Worm (Caenorhabditis elegans) whole organism, late embryonic: ENCODE results near the gene R02E4.3.

Source experiments
- C08G9.2 ChIP-seq: sonication (generic microtip); optimal IDR thresholded peaks from 2 replicates; lab custom pipeline; 2016; ENCODE audit warnings: mild to moderate bottlenecking, missing genetic modification characterization, moderate library complexity, missing compliant biosample characterization
- ahr-1 ChIP-seq: sonication (generic microtip); optimal IDR thresholded peaks from 2 replicates; lab custom pipeline; 2016; ENCODE audit warnings: missing genetic modification characterization, missing compliant biosample characterization
- ama-1 ChIP-seq: fragments of 150-350 bp; optimal IDR thresholded peaks from 2 replicates; lab custom pipeline; 2014
- ceh-19 ChIP-seq: fragments of 200-800 bp; sonication (Bioruptor generic); optimal IDR thresholded peaks from 2 replicates; lab custom pipeline; 2018; ENCODE audit warnings: mild to moderate bottlenecking, missing genetic modification characterization, missing compliant biosample characterization
- ceh-2 ChIP-seq: sonication (generic microtip); optimal IDR thresholded peaks from 2 replicates; lab custom pipeline; 2016; ENCODE audit warnings: missing genotype, missing genetic modification characterization, missing compliant biosample characterization
- ceh-31 ChIP-seq: sonication (generic microtip); optimal IDR thresholded peaks from 2 replicates; lab custom pipeline; 2016; ENCODE audit warnings: missing genetic modification characterization, missing compliant biosample characterization
- ceh-45 ChIP-seq: fragments of 200-800 bp; sonication (Bioruptor generic); IDR thresholded peaks from 2 replicates; pipeline ENCODE4 v1.3.6; 2022; ENCODE audit warnings: missing genetic modification reagents, missing genetic modification characterization, missing compliant biosample characterization
- ceh-48 ChIP-seq: sonication (generic microtip); optimal IDR thresholded peaks from 2 replicates; lab custom pipeline; 2016; ENCODE audit warnings: missing genetic modification characterization, inconsistent platforms, missing compliant biosample characterization
- ceh-9 ChIP-seq: sonication (generic microtip); optimal IDR thresholded peaks from 2 replicates; lab custom pipeline; 2016; ENCODE audit warnings: mild to moderate bottlenecking, missing genetic modification characterization, inconsistent platforms, missing compliant biosample characterization
- che-1 ChIP-seq: sonication (generic microtip); optimal IDR thresholded peaks from 2 replicates; lab custom pipeline; 2016; ENCODE audit warnings: mild to moderate bottlenecking, missing genetic modification characterization, missing compliant biosample characterization
- elt-2 ChIP-seq: sonication (generic microtip); optimal IDR thresholded peaks from 2 replicates; lab custom pipeline; 2016; ENCODE audit warnings: missing genetic modification reagents, missing genetic modification characterization, missing compliant biosample characterization
- eyg-1 ChIP-seq: sonication (generic microtip); optimal IDR thresholded peaks from 2 replicates; lab custom pipeline; 2016; ENCODE audit warnings: missing genotype, missing genetic modification characterization, missing compliant biosample characterization
- fax-1 ChIP-seq: sonication (generic microtip); optimal IDR thresholded peaks from 2 replicates; lab custom pipeline; 2016; ENCODE audit warnings: missing genotype, missing genetic modification characterization, missing compliant biosample characterization
- gmeb-2 ChIP-seq: sonication (generic microtip); optimal IDR thresholded peaks from 2 replicates; lab custom pipeline; 2016; ENCODE audit warnings: missing genetic modification characterization, inconsistent platforms, missing compliant biosample characterization
- hlh-6 ChIP-seq: sonication (generic microtip); optimal IDR thresholded peaks from 2 replicates; lab custom pipeline; 2016; ENCODE audit warnings: missing genotype, missing genetic modification characterization, missing compliant biosample characterization
- hlh-8 ChIP-seq: sonication (generic microtip); optimal IDR thresholded peaks from 2 replicates; lab custom pipeline; 2016; ENCODE audit warnings: missing genotype, missing genetic modification characterization, missing compliant biosample characterization
- lim-6 ChIP-seq: sonication (generic microtip); optimal IDR thresholded peaks from 2 replicates; lab custom pipeline; 2016; ENCODE audit warnings: missing genetic modification characterization, missing compliant biosample characterization
- lin-11 ChIP-seq: fragments of 200-800 bp; sonication (Bioruptor generic); optimal IDR thresholded peaks from 2 replicates; lab custom pipeline; 2018; ENCODE audit warnings: mild to moderate bottlenecking, missing genetic modification characterization, missing compliant biosample characterization
- nhr-232 ChIP-seq: sonication (generic microtip); optimal IDR thresholded peaks from 2 replicates; lab custom pipeline; 2016; ENCODE audit warnings: missing genetic modification characterization, missing compliant biosample characterization
- odd-2 ChIP-seq: sonication (generic microtip); optimal IDR thresholded peaks from 2 replicates; lab custom pipeline; 2017; ENCODE audit warnings: antibody characterized with exemption, mild to moderate bottlenecking, missing genetic modification characterization, missing compliant biosample characterization
- pat-9 ChIP-seq: fragments of 200-800 bp; sonication (Bioruptor generic); optimal IDR thresholded peaks from 2 replicates; lab custom pipeline; 2018; ENCODE audit warnings: mild to moderate bottlenecking, missing genetic modification characterization, moderate library complexity, missing compliant biosample characterization
- pha-4 ChIP-seq: fragments of 150-350 bp; optimal IDR thresholded peaks from 2 replicates; lab custom pipeline; 2018; ENCODE audit warnings: missing biosample characterization, missing genetic modification reagents, missing genetic modification characterization
- pqm-1 ChIP-seq: sonication (generic microtip); optimal IDR thresholded peaks from 2 replicates; lab custom pipeline; 2016; ENCODE audit warnings: missing genetic modification characterization, missing compliant biosample characterization
- sdc-2 ChIP-seq: sonication (generic microtip); optimal IDR thresholded peaks from 2 replicates; lab custom pipeline; 2016; ENCODE audit warnings: missing genotype, missing genetic modification characterization, missing compliant biosample characterization
- sox-2 ChIP-seq: fragments of 200-800 bp; sonication (Bioruptor generic); IDR thresholded peaks from 2 replicates; pipeline ENCODE4 v1.3.6; 2022; ENCODE audit warnings: missing genetic modification reagents, missing genetic modification characterization, missing compliant biosample characterization
- tbx-2 ChIP-seq: sonication (generic microtip); optimal IDR thresholded peaks from 2 replicates; lab custom pipeline; 2016; ENCODE audit warnings: missing genetic modification characterization, missing compliant biosample characterization
- tbx-7 ChIP-seq: sonication (generic microtip); optimal IDR thresholded peaks from 2 replicates; lab custom pipeline; 2016; ENCODE audit warnings: missing genotype, missing genetic modification characterization, missing compliant biosample characterization
- unc-3 ChIP-seq, 2 experiments: fragments of 200-800 bp in 1 of 2; sonication (Bioruptor generic) in 1 of 2; sonication (generic microtip) in 1 of 2; conservative IDR thresholded peaks in 1 of 2; optimal IDR thresholded peaks in 1 of 2; 2 replicates each; pipeline versions ENCODE4 v1.3.6 to Lab custom; 2016 to 2022; ENCODE audit warnings: missing compliant biosample characterization in 2 of 2, missing genetic modification characterization in 2 of 2, missing genetic modification reagents in 1 of 2
- unc-42 ChIP-seq: sonication (generic microtip); optimal IDR thresholded peaks from 2 replicates; lab custom pipeline; 2016; ENCODE audit warnings: missing genotype, missing genetic modification characterization, missing compliant biosample characterization
- unc-55 ChIP-seq: sonication (generic microtip); optimal IDR thresholded peaks from 2 replicates; lab custom pipeline; 2017; ENCODE audit warnings: missing biosample characterization, missing genetic modification reagents, missing genetic modification characterization

R02E4.3 gene

ce11 chrX:4109970-4110369 lies 8.0 kb upstream of the R02E4.3 start:
- no peak for TF ChIP-seq pha-4 (tag; lab: Kevin White, UChicago)
- no peak for TF ChIP-seq sdc-2 (tag; lab: Kevin White, UChicago)
- TF ChIP-seq odd-2 (tag; lab: Kevin White, UChicago) = no peak
- no peak for TF ChIP-seq unc-3 (GFP tag; conservative IDR thresholded peaks at IDR 0.05; lab: Robert Waterston, UW)
- no peak for TF ChIP-seq unc-3 (tag; optimal IDR thresholded peaks at IDR 0.05; lab: Kevin White, UChicago)
- no peak for TF ChIP-seq ceh-9
- TF ChIP-seq unc-55 (GFP tag; lab: Kevin White, UChicago) = peak; percentile 59
- no peak for TF ChIP-seq ahr-1 (tag; lab: Kevin White, UChicago)
- no peak for TF ChIP-seq elt-2 (tag; lab: Kevin White, UChicago)

- peak; percentile 11 for TF ChIP-seq hlh-8 (tag; lab: Kevin White, UChicago)
- no peak for TF ChIP-seq ama-1 (lab: Kevin White, UChicago)
Measured at ce11 chrX:4106896-4107505, 5.1 kb upstream of the R02E4.3 start, which contains the start of gene R02E4.2. TSS of gene R02E4.2 (plus strand) at chrX:4107455.

- no peak for TF ChIP-seq ama-1 (lab: Kevin White, UChicago)
- TF ChIP-seq tbx-7 = no peak
- no peak for TF ChIP-seq tbx-2 (tag; lab: Kevin White, UChicago)
- no peak for TF ChIP-seq nhr-232
- TF ChIP-seq C08G9.2 = no peak
- TF ChIP-seq hlh-6 (tag; lab: Kevin White, UChicago) = no peak
- TF ChIP-seq pat-9 (tag; lab: Kevin White, UChicago) = no peak
- TF ChIP-seq ceh-48 (tag; lab: Kevin White, UChicago) = no peak
- no peak for TF ChIP-seq unc-42
- TF ChIP-seq ceh-31 = no peak
- TF ChIP-seq sox-2 (GFP tag; lab: Robert Waterston, UW) = no peak
- no peak for TF ChIP-seq ceh-2 (tag; lab: Kevin White, UChicago)
- TF ChIP-seq, all 69 proteins: peak for 0
Measured at ce11 chrX:4104435-4104834, 2.5 kb upstream of the R02E4.3 start, which contains the start of gene R02E4.1. TSS of gene R02E4.1 (minus strand) at chrX:4104535.

- TF ChIP-seq ceh-45 (GFP tag; lab: Robert Waterston, UW) = no peak
- no peak for TF ChIP-seq gmeb-2 (tag; lab: Kevin White, UChicago)
- TF ChIP-seq ama-1 (lab: Kevin White, UChicago) = no peak
- TF ChIP-seq fax-1 = no peak
- no peak for TF ChIP-seq lin-11 (tag; lab: Kevin White, UChicago)
- no peak for TF ChIP-seq ceh-19
- TF ChIP-seq hlh-8 (tag; lab: Kevin White, UChicago) = no peak
- no peak for TF ChIP-seq che-1 (tag; lab: Kevin White, UChicago)
- no peak for TF ChIP-seq lim-6 (tag; lab: Kevin White, UChicago)
- no peak for TF ChIP-seq pqm-1 (tag; lab: Kevin White, UChicago)
- TF ChIP-seq tbx-2 (tag; lab: Kevin White, UChicago) = no peak
- TF ChIP-seq, all 69 proteins: peak for 0
Measured at ce11 chrX:4103071-4103470, 1.1 kb upstream of the R02E4.3 start.

- TF ChIP-seq pha-4 (tag; lab: Kevin White, UChicago) (no peak), tbx-2 (tag; lab: Kevin White, UChicago) (no peak)
Measured at ce11 chrX:4101213-4101612, 712 bp downstream of the R02E4.3 start.

- no peak for TF ChIP-seq eyg-1 (tag; lab: Kevin White, UChicago)
Measured at ce11 chrX:4100473-4100872, 1.5 kb downstream of the R02E4.3 start, which contains the start of gene clh-4. TSS of gene clh-4 (minus strand) at chrX:4100573.
